Fruit fly (Drosophila melanogaster) whole organism, embryonic: Measurements from ENCODE around the gene CG14230.

Experiments
- CG10147 ChIP-seq: fragments of 200-800 bp; sonication (Bioruptor generic); optimal IDR thresholded peaks from 2 replicates; lab custom pipeline; 2019; ENCODE audit warnings: missing biosample characterization, mild to moderate bottlenecking, missing genetic modification characterization, moderate library complexity
- CG10321 ChIP-seq: fragments of 200-800 bp; sonication (Bioruptor generic); IDR thresholded peaks from 2 replicates; pipeline ENCODE4 v1.3.6; 2022; ENCODE audit warnings: missing biosample characterization, missing genetic modification characterization
- CG10431 ChIP-seq: fragments of 200-800 bp; sonication (Bioruptor generic); optimal IDR thresholded peaks from 3 replicates; lab custom pipeline; 2018; ENCODE audit warnings: missing biosample characterization, mild to moderate bottlenecking, missing genetic modification characterization
- CG11247 ChIP-seq: fragments of 200-800 bp; sonication (Bioruptor generic); IDR thresholded peaks from 2 replicates; pipeline ENCODE4 v1.3.6; 2022; ENCODE audit warnings: missing biosample characterization, missing genetic modification characterization
- CG12219 ChIP-seq: fragments of 200-800 bp; sonication (Bioruptor generic); optimal IDR thresholded peaks from 3 replicates; lab custom pipeline; 2018; ENCODE audit warnings: missing biosample characterization, mild to moderate bottlenecking, missing genetic modification characterization
- CG15514 ChIP-seq: fragments of 200-800 bp; sonication (Bioruptor generic); optimal IDR thresholded peaks from 3 replicates; lab custom pipeline; 2017; ENCODE audit warnings: missing biosample characterization, missing genetic modification characterization, mild to moderate bottlenecking, moderate library complexity, missing genetic modification reagents
- CG1603 ChIP-seq: fragments of 200-800 bp; sonication (Bioruptor generic); optimal IDR thresholded peaks from 2 replicates; lab custom pipeline; 2019; ENCODE audit warnings: missing biosample characterization, mild to moderate bottlenecking, missing genetic modification characterization, moderate library complexity
- CG17328 ChIP-seq: fragments of 200-800 bp; sonication (Bioruptor generic); IDR thresholded peaks from 2 replicates; pipeline ENCODE4 v1.3.6; 2022; ENCODE audit warnings: missing biosample characterization, missing genetic modification characterization
- CG17359 ChIP-seq: fragments of 200-800 bp; sonication (Bioruptor generic); optimal IDR thresholded peaks from 3 replicates; lab custom pipeline; 2018; ENCODE audit warnings: missing biosample characterization, mild to moderate bottlenecking, missing genetic modification characterization, moderate library complexity
- CG17568 ChIP-seq: fragments of 200-800 bp; sonication (Bioruptor generic); optimal IDR thresholded peaks from 2 replicates; lab custom pipeline; 2018; ENCODE audit warnings: missing biosample characterization, mild to moderate bottlenecking, missing genetic modification characterization, moderate library complexity
- CG2678 ChIP-seq: fragments of 200-800 bp; sonication (Bioruptor generic); optimal IDR thresholded peaks from 3 replicates; lab custom pipeline; 2019; ENCODE audit warnings: missing biosample characterization, mild to moderate bottlenecking, missing genetic modification characterization, moderate library complexity
- CG31224 ChIP-seq: fragments of 200-800 bp; sonication (Bioruptor generic); IDR thresholded peaks from 2 replicates; pipeline ENCODE4 v1.3.6; 2022; ENCODE audit warnings: missing biosample characterization, missing genetic modification characterization
- CG33557 ChIP-seq: fragments of 200-800 bp; sonication (Bioruptor generic); optimal IDR thresholded peaks from 2 replicates; lab custom pipeline; 2019; ENCODE audit warnings: missing biosample characterization, mild to moderate bottlenecking, missing genetic modification characterization, moderate library complexity
- CG7928 ChIP-seq: fragments of 200-800 bp; sonication (Bioruptor generic); optimal IDR thresholded peaks from 2 replicates; lab custom pipeline; 2017; ENCODE audit warnings: missing biosample characterization, mild to moderate bottlenecking, missing genetic modification characterization
- CG8359 ChIP-seq: fragments of 200-800 bp; sonication (Bioruptor generic); optimal IDR thresholded peaks from 2 replicates; lab custom pipeline; 2017; ENCODE audit warnings: missing biosample characterization, mild to moderate bottlenecking, missing genetic modification characterization, borderline replicate concordance
- CTCF ChIP-seq: fragments of 200-800 bp; sonication (Bioruptor generic); optimal IDR thresholded peaks from 2 replicates; lab custom pipeline; 2017; ENCODE audit warnings: missing biosample characterization, mild to moderate bottlenecking, missing genetic modification characterization, moderate library complexity
- D19B ChIP-seq: fragments of 200-800 bp; sonication (Bioruptor generic); optimal IDR thresholded peaks from 2 replicates; lab custom pipeline; 2017; ENCODE audit warnings: missing biosample characterization, mild to moderate bottlenecking, missing genetic modification characterization
- Dp ChIP-seq: fragments of 200-800 bp; sonication (Bioruptor generic); optimal IDR thresholded peaks from 2 replicates; lab custom pipeline; 2018; ENCODE audit warnings: missing biosample characterization, mild to moderate bottlenecking, missing genetic modification characterization, moderate library complexity
- Ets65A ChIP-seq: fragments of 200-800 bp; sonication (Bioruptor generic); peaks from one replicate; lab custom pipeline; 2016; ENCODE audit warnings: missing biosample characterization, missing genetic modification characterization
- Gsc ChIP-seq: fragments of 200-800 bp; sonication (Bioruptor generic); IDR thresholded peaks from 2 replicates; pipeline ENCODE4 v1.3.6; 2022; ENCODE audit warnings: missing biosample characterization, missing genetic modification characterization
- HLH3B ChIP-seq: fragments of 200-800 bp; sonication (Bioruptor generic); IDR thresholded peaks from 2 replicates; pipeline ENCODE4 v1.3.6; 2022; ENCODE audit warnings: missing biosample characterization, missing genetic modification characterization
- HmgD ChIP-seq: fragments of 200-800 bp; sonication (Bioruptor generic); optimal IDR thresholded peaks from 3 replicates; lab custom pipeline; 2016; ENCODE audit warnings: missing biosample characterization, missing genetic modification characterization
- HmgZ ChIP-seq: fragments of 200-800 bp; sonication (Bioruptor generic); optimal IDR thresholded peaks from 2 replicates; lab custom pipeline; 2018; ENCODE audit warnings: missing biosample characterization, mild to moderate bottlenecking, missing genetic modification characterization
- Opbp ChIP-seq: fragments of 200-800 bp; sonication (Bioruptor generic); IDR thresholded peaks from 3 replicates; pipeline ENCODE4 v1.3.6; 2022; ENCODE audit warnings: missing biosample characterization, missing genetic modification characterization; ENCODE audit not compliant: partially characterized antibody
- Ravus ChIP-seq: fragments of 200-800 bp; sonication (Bioruptor generic); IDR thresholded peaks from 2 replicates; pipeline ENCODE4 v1.3.6; 2022; ENCODE audit warnings: missing biosample characterization, missing genetic modification characterization
- aop ChIP-seq: fragments of 200-800 bp; sonication (Bioruptor generic); IDR thresholded peaks from 2 replicates; pipeline ENCODE4 v1.3.6; 2022; ENCODE audit warnings: missing biosample characterization, missing genetic modification characterization
- bbx ChIP-seq: fragments of 200-800 bp; sonication (Bioruptor generic); IDR thresholded peaks from 2 replicates; pipeline ENCODE4 v1.3.6; 2022; ENCODE audit warnings: missing biosample characterization, missing genetic modification characterization; ENCODE audit not compliant: partially characterized antibody
- dm ChIP-seq: fragments of 200-800 bp; sonication (Bioruptor generic); optimal IDR thresholded peaks from 3 replicates; lab custom pipeline; 2016; ENCODE audit warnings: missing biosample characterization, missing genetic modification characterization
- en ChIP-seq: fragments of 200-800 bp; sonication (Bioruptor generic); optimal IDR thresholded peaks from 2 replicates; lab custom pipeline; 2016; ENCODE audit warnings: missing biosample characterization, missing genetic modification characterization
- eve ChIP-seq, 2 experiments: fragments of >200 bp; optimal IDR thresholded peaks; 2 replicates each; lab custom pipeline; 2017; ENCODE audit warnings: missing biosample characterization in 2 of 2, missing genetic modification characterization in 2 of 2
- gem ChIP-seq: fragments of 200-800 bp; sonication (Bioruptor generic); optimal IDR thresholded peaks from 2 replicates; lab custom pipeline; 2019; ENCODE audit warnings: missing biosample characterization, mild to moderate bottlenecking, missing genetic modification characterization, moderate library complexity
- h ChIP-seq: fragments of >200 bp; optimal IDR thresholded peaks from 2 replicates; lab custom pipeline; 2017
- jing ChIP-seq: fragments of 200-800 bp; sonication (Bioruptor generic); optimal IDR thresholded peaks from 2 replicates; lab custom pipeline; 2018; ENCODE audit warnings: missing biosample characterization, mild to moderate bottlenecking, missing genetic modification characterization
- lov ChIP-seq, 2 experiments: fragments of 200-800 bp in 1 of 2; fragments of >200 bp in 1 of 2; sonication (Bioruptor generic) in 1 of 2; IDR thresholded peaks in 1 of 2; optimal IDR thresholded peaks in 1 of 2; 2 replicates in 1 of 2; 3 replicates in 1 of 2; pipeline versions ENCODE4 v1.3.6 to Lab custom; 2017 to 2022; ENCODE audit warnings: missing biosample characterization in 1 of 2, missing genetic modification characterization in 1 of 2
- mld ChIP-seq: fragments of 200-800 bp; sonication (Bioruptor generic); IDR thresholded peaks from 3 replicates; pipeline ENCODE4 v1.3.6; 2022; ENCODE audit warnings: missing biosample characterization, missing genetic modification characterization; ENCODE audit not compliant: partially characterized antibody
- nau ChIP-seq: fragments of 200-800 bp; sonication (Bioruptor generic); optimal IDR thresholded peaks from 3 replicates; lab custom pipeline; 2017; ENCODE audit warnings: missing biosample characterization, mild to moderate bottlenecking, missing genetic modification characterization, missing genetic modification reagents
- nerfin-2 ChIP-seq: fragments of 200-800 bp; sonication (Bioruptor generic); IDR thresholded peaks from 2 replicates; pipeline ENCODE4 v1.3.6; 2022; ENCODE audit warnings: missing biosample characterization, missing genetic modification characterization; ENCODE audit not compliant: partially characterized antibody
- p53 ChIP-seq: fragments of 200-800 bp; sonication (Bioruptor generic); optimal IDR thresholded peaks from 2 replicates; lab custom pipeline; 2016; ENCODE audit warnings: missing biosample characterization, missing genetic modification characterization
- pb ChIP-seq: fragments of 200-800 bp; sonication (Bioruptor generic); optimal IDR thresholded peaks from 3 replicates; lab custom pipeline; 2016; ENCODE audit warnings: missing biosample characterization, missing genetic modification characterization
- psq ChIP-seq: fragments of 200-800 bp; sonication (Bioruptor generic); optimal IDR thresholded peaks from 2 replicates; lab custom pipeline; 2017; ENCODE audit warnings: missing biosample characterization, missing genetic modification characterization
- pum ChIP-seq: fragments of 200-800 bp; sonication (Bioruptor generic); optimal IDR thresholded peaks from 2 replicates; lab custom pipeline; 2016; ENCODE audit warnings: missing biosample characterization, missing genetic modification characterization
- seq ChIP-seq: fragments of 200-800 bp; sonication (Bioruptor generic); IDR thresholded peaks from 2 replicates; pipeline ENCODE4 v1.3.6; 2022; ENCODE audit warnings: missing biosample characterization, missing genetic modification characterization
- shn ChIP-seq: fragments of 200-800 bp; sonication (Bioruptor generic); optimal IDR thresholded peaks from 3 replicates; lab custom pipeline; 2016; ENCODE audit warnings: missing biosample characterization, missing genetic modification characterization
- slou ChIP-seq: fragments of 200-800 bp; sonication (Bioruptor generic); optimal IDR thresholded peaks from 3 replicates; lab custom pipeline; 2016; ENCODE audit warnings: missing biosample characterization, missing genetic modification characterization
- sna ChIP-seq: fragments of 200-800 bp; sonication (Bioruptor generic); IDR thresholded peaks from 2 replicates; pipeline ENCODE4 v1.3.6; 2022; ENCODE audit warnings: missing biosample characterization, missing genetic modification characterization; ENCODE audit not compliant: partially characterized antibody
- sob ChIP-seq: fragments of 200-800 bp; sonication (Bioruptor generic); IDR thresholded peaks from 2 replicates; pipeline ENCODE4 v1.3.6; 2022; ENCODE audit warnings: missing biosample characterization, missing genetic modification characterization
- stwl ChIP-seq: fragments of 200-800 bp; sonication (Bioruptor generic); optimal IDR thresholded peaks from 3 replicates; lab custom pipeline; 2018; ENCODE audit warnings: missing biosample characterization, mild to moderate bottlenecking, missing genetic modification characterization, moderate library complexity
- trh ChIP-seq: fragments of 200-800 bp; sonication (Bioruptor generic); optimal IDR thresholded peaks from 2 replicates; lab custom pipeline; 2016; ENCODE audit warnings: missing biosample characterization, missing genetic modification characterization
- wdn ChIP-seq: fragments of 200-800 bp; sonication (Bioruptor generic); IDR thresholded peaks from 2 replicates; pipeline ENCODE4 v1.3.6; 2022; ENCODE audit warnings: missing biosample characterization, missing genetic modification characterization
- yki ChIP-seq: fragments of >200 bp; optimal IDR thresholded peaks from 3 replicates; lab custom pipeline; 2018
- z ChIP-seq: fragments of 200-800 bp; sonication (Bioruptor generic); IDR thresholded peaks from 3 replicates; pipeline ENCODE4 v1.3.6; 2022; ENCODE audit warnings: missing biosample characterization, missing genetic modification characterization

CG14230 gene

dm6 chrX:19665684-19666141, 38.3 kb upstream of the CG14230 start (continued):
- no peak for TF ChIP-seq CG17359 (tag; lab: Kevin White, UChicago)
- peak; percentile 54; the same call in 1 of the 2 replicates for TF ChIP-seq nerfin-2 (GFP tag; lab: Robert Waterston, UW)
- TF ChIP-seq CG10321 (GFP tag; lab: Robert Waterston, UW) = no peak
- TF ChIP-seq CG33557 (GFP tag; lab: Kevin White, UChicago) = no peak
- no peak for TF ChIP-seq mld
- peak; percentile 62 for TF ChIP-seq bbx (GFP tag; lab: Robert Waterston, UW)
- TF ChIP-seq CG10431 (GFP tag; lab: Kevin White, UChicago) = no peak
- TF ChIP-seq CG10147 (GFP tag; lab: Kevin White, UChicago) = peak; percentile 8
- TF ChIP-seq sna (GFP tag; lab: Robert Waterston, UW) = no peak
- peak; percentile 24; the same call in 1 of the 2 replicates for TF ChIP-seq CG17328
- no peak for TF ChIP-seq eve (GFP tag; optimal IDR thresholded peaks at IDR 0.05; lab: Kevin White, UChicago)
- no peak for TF ChIP-seq CTCF (GFP tag; lab: Kevin White, UChicago)
- TF ChIP-seq psq (GFP tag; lab: Kevin White, UChicago) = no peak
- no peak for TF ChIP-seq p53 (GFP tag; lab: Kevin White, UChicago)
- no peak for TF ChIP-seq D19B (GFP tag; lab: Kevin White, UChicago)
- TF ChIP-seq HLH3B (GFP tag; lab: Robert Waterston, UW) = 0 out of 2 replicates have a peak, but pooled peaks have one; percentile 39
- no peak for TF ChIP-seq trh (GFP tag; lab: Kevin White, UChicago)
- TF ChIP-seq jing (GFP tag; lab: Kevin White, UChicago) = no peak
- TF ChIP-seq wdn = peak; percentile 29; the same call in 1 of the 2 replicates
- TF ChIP-seq CG2678 (tag; lab: Kevin White, UChicago) = peak; percentile 40
- TF ChIP-seq gem (tag; lab: Kevin White, UChicago) = peak; percentile 23
- no peak for TF ChIP-seq CG7928 (GFP tag; lab: Kevin White, UChicago)
- peak; percentile 81 for TF ChIP-seq Opbp (GFP tag; lab: Robert Waterston, UW)
- no peak for TF ChIP-seq aop (GFP tag; lab: Robert Waterston, UW)
- TF ChIP-seq CG11247 (GFP tag; lab: Robert Waterston, UW) = peak; percentile 48; the same call in 1 of the 2 replicates
- TF ChIP-seq slou (GFP tag; lab: Kevin White, UChicago) = no peak
- TF ChIP-seq yki (lab: Kevin White, UChicago) = no peak
- peak; percentile 24 for TF ChIP-seq pum (GFP tag; lab: Kevin White, UChicago)
- TF ChIP-seq HmgZ = peak; percentile 8
- no peak for TF ChIP-seq dm (GFP tag; lab: Kevin White, UChicago)
- no peak for TF ChIP-seq nau (GFP tag; lab: Kevin White, UChicago)
- TF ChIP-seq HmgD (GFP tag; lab: Kevin White, UChicago) = no peak
- no peak for TF ChIP-seq Gsc (GFP tag; lab: Robert Waterston, UW)
- TF ChIP-seq Dp (GFP tag; lab: Kevin White, UChicago) = no peak
- TF ChIP-seq lov (optimal IDR thresholded peaks at IDR 0.05; lab: Kevin White, UChicago) = no peak
- no peak for TF ChIP-seq lov (GFP tag; IDR thresholded peaks at IDR 0.05; lab: Robert Waterston, UW)
- peak; percentile 45 for TF ChIP-seq shn (GFP tag; lab: Kevin White, UChicago)
- no peak for TF ChIP-seq stwl (tag; lab: Kevin White, UChicago)
- no peak for TF ChIP-seq z (GFP tag; lab: Robert Waterston, UW)
- peak; percentile 87 for TF ChIP-seq Ets65A (GFP tag; lab: Kevin White, UChicago)
- TF ChIP-seq sob (GFP tag; lab: Robert Waterston, UW) = peak; percentile 75
- peak; percentile 42; the same call in 1 of the 2 replicates for TF ChIP-seq CG31224 (GFP tag; lab: Robert Waterston, UW)
- TF ChIP-seq CG15514 (GFP tag; lab: Kevin White, UChicago) = peak; percentile 4
- no peak for TF ChIP-seq CG17568 (GFP tag; lab: Kevin White, UChicago)
- no peak for TF ChIP-seq pb (GFP tag; lab: Kevin White, UChicago)
- no peak for TF ChIP-seq seq
- no peak for TF ChIP-seq CG8359 (GFP tag; lab: Kevin White, UChicago)
- TF ChIP-seq CG1603 = peak; percentile 15
- no peak for TF ChIP-seq CG12219 (GFP tag; lab: Kevin White, UChicago)
- no peak for TF ChIP-seq en (GFP tag; lab: Kevin White, UChicago)
- TF ChIP-seq h = no peak
- no peak for TF ChIP-seq Ravus
